Fruit fly (Drosophila melanogaster) whole organism, adult: Measurements from ENCODE around the gene CG7218.

ENCODE experiments used
- CG11617 ChIP-seq: fragments of 200-800 bp; sonication (Bioruptor generic); optimal IDR thresholded peaks from 2 replicates; lab custom pipeline; 2017; ENCODE audit warnings: mild to moderate bottlenecking, missing biosample characterization, missing genetic modification reagents, missing genetic modification characterization
- CG12768 ChIP-seq: fragments of 200-800 bp; sonication (Bioruptor generic); optimal IDR thresholded peaks from 2 replicates; lab custom pipeline; 2017; ENCODE audit warnings: missing biosample characterization, missing genetic modification characterization, mild to moderate bottlenecking, moderate library complexity, missing genetic modification reagents
- CG14711 ChIP-seq: fragments of 200-800 bp; sonication (Bioruptor generic); optimal IDR thresholded peaks from 2 replicates; lab custom pipeline; 2018; ENCODE audit warnings: missing biosample characterization, mild to moderate bottlenecking, missing genetic modification characterization, moderate library complexity
- CG33017 ChIP-seq: fragments of 200-800 bp; sonication (Bioruptor generic); optimal IDR thresholded peaks from 2 replicates; lab custom pipeline; 2018; ENCODE audit warnings: missing biosample characterization, mild to moderate bottlenecking, missing genetic modification characterization, moderate library complexity
- CG5204 ChIP-seq: fragments of 200-800 bp; sonication (Bioruptor generic); optimal IDR thresholded peaks from 2 replicates; lab custom pipeline; 2016; ENCODE audit warnings: missing biosample characterization, missing genetic modification characterization
- CG7045 ChIP-seq: fragments of 200-800 bp; sonication (Bioruptor generic); optimal IDR thresholded peaks from 2 replicates; lab custom pipeline; 2017; ENCODE audit warnings: missing biosample characterization, mild to moderate bottlenecking, missing genetic modification characterization
- CG7101 ChIP-seq: fragments of 200-800 bp; sonication (Bioruptor generic); optimal IDR thresholded peaks from 2 replicates; lab custom pipeline; 2018; ENCODE audit warnings: missing biosample characterization, mild to moderate bottlenecking, missing genetic modification characterization, moderate library complexity
- Clk ChIP-seq: fragments of 200-800 bp; sonication (Bioruptor generic); optimal IDR thresholded peaks from 2 replicates; lab custom pipeline; 2017; ENCODE audit warnings: missing biosample characterization, missing genetic modification characterization
- Mnt ChIP-seq: fragments of 200-800 bp; sonication (Bioruptor generic); optimal IDR thresholded peaks from 2 replicates; lab custom pipeline; 2016; ENCODE audit warnings: missing biosample characterization, mild to moderate bottlenecking, missing genetic modification characterization
- cic ChIP-seq: fragments of 200-800 bp; sonication (Bioruptor generic); optimal IDR thresholded peaks from 2 replicates; lab custom pipeline; 2017; ENCODE audit warnings: missing biosample characterization, mild to moderate bottlenecking, missing genetic modification characterization, moderate library complexity
- cnc ChIP-seq, 2 experiments: fragments of >200 bp; optimal IDR thresholded peaks; 2 replicates each; lab custom pipeline; 2017
- kay ChIP-seq: fragments of 200-800 bp; sonication (Bioruptor generic); peaks from one replicate; lab custom pipeline; 2016; ENCODE audit warnings: missing biosample characterization, missing genetic modification characterization, borderline replicate concordance
- ovo ChIP-seq: fragments of 200-800 bp; sonication (Bioruptor generic); optimal IDR thresholded peaks from 2 replicates; lab custom pipeline; 2016; ENCODE audit warnings: missing biosample characterization, missing genetic modification characterization
- tj ChIP-seq: fragments of 200-800 bp; sonication (Bioruptor generic); optimal IDR thresholded peaks from 3 replicates; lab custom pipeline; 2017; ENCODE audit warnings: missing biosample characterization, mild to moderate bottlenecking, missing genetic modification characterization, moderate library complexity

DNA sequence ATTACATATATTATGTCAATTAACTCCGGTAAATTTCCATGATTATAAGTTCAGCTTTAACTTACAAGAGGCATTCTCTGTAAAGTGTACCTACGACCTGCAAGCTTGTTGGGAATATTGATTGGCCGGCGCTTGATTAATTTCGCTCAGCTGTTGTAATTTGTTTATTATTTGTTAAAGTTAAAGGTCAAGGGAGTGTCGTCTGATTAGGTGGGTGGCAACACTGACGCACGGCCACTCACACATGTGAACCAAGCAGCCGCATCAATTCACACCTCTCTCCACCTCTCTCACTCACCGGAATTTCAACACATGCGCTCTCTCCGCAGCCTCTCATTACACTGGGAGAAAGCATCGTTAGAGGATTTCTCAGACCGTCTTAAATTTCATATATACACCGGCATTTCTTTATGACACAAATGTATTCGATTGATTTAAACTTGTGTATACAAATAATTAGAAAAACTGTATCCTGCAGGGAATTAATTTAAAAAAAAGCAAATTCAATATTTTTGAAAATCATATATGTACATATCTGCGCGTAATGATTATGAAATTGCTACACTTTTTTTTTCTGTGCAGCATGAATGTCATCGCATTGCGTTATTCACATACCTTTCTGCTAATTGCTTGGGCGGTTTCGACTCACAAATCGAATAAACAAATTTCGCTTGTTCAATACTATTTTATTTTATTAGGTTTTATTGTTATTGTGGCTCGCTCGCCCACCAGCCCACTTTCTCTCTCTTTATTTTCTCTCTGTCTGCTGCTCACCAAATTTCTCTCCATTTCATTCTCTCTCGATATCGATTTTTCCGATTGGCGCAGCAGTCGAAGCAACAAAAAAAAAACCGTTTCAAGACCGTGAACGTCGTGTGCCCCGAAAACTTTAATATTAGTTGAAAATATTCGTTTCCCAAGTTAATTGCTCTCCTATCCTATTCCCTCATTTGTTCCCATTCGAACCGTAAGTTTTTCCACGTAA lies 8.1 kb upstream of the CG7218 start:
- TF ChIP-seq Clk (GFP tag; lab: Kevin White, UChicago): peak; percentile 78
- no peak for TF ChIP-seq cnc (optimal IDR thresholded peaks at IDR 0.05; lab: Kevin White, UChicago)
- TF ChIP-seq CG14711: peak; percentile 74
- TF ChIP-seq kay (GFP tag; lab: Kevin White, UChicago): no peak
- TF ChIP-seq CG7101 (tag; lab: Kevin White, UChicago): peak; percentile 89
- peak; percentile 91 for TF ChIP-seq CG7045 (GFP tag; lab: Kevin White, UChicago)
- peak; percentile 89 for TF ChIP-seq CG12768 (GFP tag; lab: Kevin White, UChicago)
- peak; percentile 46 for TF ChIP-seq Mnt (GFP tag; lab: Kevin White, UChicago)
- peak; percentile 88 for TF ChIP-seq CG5204 (GFP tag; lab: Kevin White, UChicago)
- TF ChIP-seq cic (GFP tag; lab: Kevin White, UChicago): peak; percentile 70
- TF ChIP-seq CG11617 (GFP tag; lab: Kevin White, UChicago): peak; percentile 91
- TF ChIP-seq ovo (GFP tag; lab: Kevin White, UChicago): peak; percentile 35
- peak; percentile 60 for TF ChIP-seq tj (GFP tag; lab: Kevin White, UChicago)
- TF ChIP-seq CG33017 (tag; lab: Kevin White, UChicago): peak; percentile 91
